Worm (Caenorhabditis elegans) whole organism, L3 larva: ENCODE data around the gene Y49E10.16.

Experiments
- jun-1 ChIP-seq: fragments of 150-350 bp; optimal IDR thresholded peaks from 2 replicates; lab custom pipeline; 2014; ENCODE audit warnings: missing biosample characterization, missing genetic modification reagents, missing genetic modification characterization
- nhr-23 ChIP-seq: fragments of 150-350 bp; optimal IDR thresholded peaks from 2 replicates; lab custom pipeline; 2014; ENCODE audit warnings: missing biosample characterization, missing genetic modification reagents, missing genetic modification characterization
- snpc-4 ChIP-seq: fragments of 150-350 bp; optimal IDR thresholded peaks from 2 replicates; lab custom pipeline; 2014; ENCODE audit warnings: missing biosample characterization, missing genetic modification characterization
- unc-39 ChIP-seq: sonication (generic microtip); optimal IDR thresholded peaks from 4 replicates; lab custom pipeline; 2017; ENCODE audit warnings: missing biosample characterization, missing genetic modification characterization

- TF ChIP-seq unc-39 (tag; lab: Kevin White, UChicago) = no peak
- peak; percentile 42 for TF ChIP-seq snpc-4 (tag; lab: Kevin White, UChicago)
- peak; percentile 67 for TF ChIP-seq jun-1
- TF ChIP-seq nhr-23 (tag; lab: Kevin White, UChicago) = no peak
Measured at ce11 chrIII:12424066-12424465, 6.2 kb upstream of the Y49E10.16 start.
